Worm (Caenorhabditis elegans) whole organism, young adult: ENCODE results near the gene ftt-2.

Source experiments
- B0019.2 ChIP-seq: fragments of 200-800 bp; sonication (Bioruptor generic); conservative IDR thresholded peaks from 2 replicates; pipeline ENCODE4 v1.3.6; 2022; ENCODE audit warnings: missing genetic modification reagents, missing genetic modification characterization, missing compliant biosample characterization
- B0035.1 ChIP-seq: sonication (generic microtip); optimal IDR thresholded peaks from 2 replicates; lab custom pipeline; 2016; ENCODE audit warnings: missing genetic modification characterization, mild to moderate bottlenecking, missing compliant biosample characterization, missing genotype, missing genetic modification reagents
- C17E4.6 ChIP-seq: fragments of 200-800 bp; sonication (Bioruptor generic); IDR thresholded peaks from 2 replicates; pipeline ENCODE4 v1.3.6; 2022; ENCODE audit warnings: missing genetic modification reagents, missing genetic modification characterization, missing compliant biosample characterization
- F37B4.10 ChIP-seq: fragments of 200-800 bp; sonication (Bioruptor generic); IDR thresholded peaks from 2 replicates; pipeline ENCODE4 v1.3.6; 2022; ENCODE audit warnings: missing genetic modification characterization, missing compliant biosample characterization
- F49E8.2 ChIP-seq: sonication (generic microtip); optimal IDR thresholded peaks from 3 replicates; lab custom pipeline; 2017; ENCODE audit warnings: missing genetic modification characterization, mild to moderate bottlenecking, missing compliant biosample characterization, antibody characterized with exemption, moderate library complexity; ENCODE audit not compliant: insufficient read depth
- F52B5.7 ChIP-seq: sonication (generic microtip); optimal IDR thresholded peaks from 2 replicates; lab custom pipeline; 2016; ENCODE audit warnings: mild to moderate bottlenecking, missing genetic modification characterization, missing compliant biosample characterization
- F57C9.4 ChIP-seq: sonication (generic microtip); optimal IDR thresholded peaks from 2 replicates; lab custom pipeline; 2017; ENCODE audit warnings: mild to moderate bottlenecking, missing genetic modification characterization, missing compliant biosample characterization
- Y53F4B.3 ChIP-seq: fragments of 200-800 bp; sonication (Bioruptor generic); IDR thresholded peaks from 2 replicates; pipeline ENCODE4 v1.3.6; 2022; ENCODE audit warnings: missing genetic modification reagents, missing genetic modification characterization, missing compliant biosample characterization
- Y53G8AR.9 ChIP-seq: fragments of 200-800 bp; sonication (Bioruptor generic); conservative IDR thresholded peaks from 2 replicates; pipeline ENCODE4 v1.3.6; 2022; ENCODE audit warnings: missing genetic modification reagents, missing genetic modification characterization, missing compliant biosample characterization
- Y95B8A.8 ChIP-seq: fragments of 200-800 bp; sonication (Bioruptor generic); IDR thresholded peaks from 2 replicates; pipeline ENCODE4 v1.3.6; 2022; ENCODE audit warnings: missing genetic modification reagents, missing genetic modification characterization, missing compliant biosample characterization
- akir-1 ChIP-seq: fragments of 200-800 bp; sonication (Bioruptor generic); optimal IDR thresholded peaks from 2 replicates; lab custom pipeline; 2018; ENCODE audit warnings: mild to moderate bottlenecking, missing genetic modification characterization, moderate library complexity, missing compliant biosample characterization
- aptf-3 ChIP-seq: fragments of 200-800 bp; sonication (Bioruptor generic); IDR thresholded peaks from 2 replicates; pipeline ENCODE4 v1.3.6; 2022; ENCODE audit warnings: missing genetic modification characterization, missing compliant biosample characterization
- bed-1 ChIP-seq: fragments of 200-800 bp; sonication (Bioruptor generic); IDR thresholded peaks from 2 replicates; pipeline ENCODE4 v1.3.6; 2022; ENCODE audit warnings: missing genetic modification reagents, missing genetic modification characterization, missing compliant biosample characterization
- ccch-3 ChIP-seq: fragments of 200-800 bp; sonication (Bioruptor generic); optimal IDR thresholded peaks from 2 replicates; lab custom pipeline; 2018; ENCODE audit warnings: mild to moderate bottlenecking, missing genetic modification characterization, missing compliant biosample characterization
- cebp-1 ChIP-seq, 2 experiments: fragments of 200-800 bp in 1 of 2; sonication (Bioruptor generic) in 1 of 2; sonication (generic microtip) in 1 of 2; IDR thresholded peaks in 1 of 2; optimal IDR thresholded peaks in 1 of 2; 2 replicates each; pipeline versions ENCODE4 v1.3.6 to Lab custom; 2017 to 2022; ENCODE audit warnings: missing compliant biosample characterization in 2 of 2, missing genetic modification characterization in 2 of 2, mild to moderate bottlenecking in 1 of 2, missing genetic modification reagents in 1 of 2, moderate library complexity in 1 of 2
- ceh-27 ChIP-seq: fragments of 200-800 bp; sonication (Bioruptor generic); optimal IDR thresholded peaks from 2 replicates; lab custom pipeline; 2018; ENCODE audit warnings: mild to moderate bottlenecking, missing genetic modification characterization, moderate library complexity, missing compliant biosample characterization
- ceh-58 ChIP-seq: fragments of 200-800 bp; sonication (Bioruptor generic); IDR thresholded peaks from 2 replicates; pipeline ENCODE4 v1.3.6; 2022; ENCODE audit warnings: missing genetic modification characterization, missing compliant biosample characterization
- chd-7 ChIP-seq: sonication (generic microtip); optimal IDR thresholded peaks from 2 replicates; lab custom pipeline; 2016; ENCODE audit warnings: mild to moderate bottlenecking, missing genetic modification characterization, moderate library complexity, missing compliant biosample characterization
- dpff-1 ChIP-seq: sonication (generic microtip); optimal IDR thresholded peaks from 2 replicates; lab custom pipeline; 2017; ENCODE audit warnings: mild to moderate bottlenecking, missing genetic modification characterization, missing compliant biosample characterization
- dpl-1 ChIP-seq: fragments of 150-350 bp; optimal IDR thresholded peaks from 2 replicates; lab custom pipeline; 2014; ENCODE audit warnings: missing biosample characterization, missing genetic modification reagents, missing genetic modification characterization
- egl-44 ChIP-seq: fragments of 200-800 bp; sonication (Bioruptor generic); IDR thresholded peaks from 2 replicates; pipeline ENCODE4 v1.3.6; 2022; ENCODE audit warnings: missing genetic modification reagents, missing genetic modification characterization, missing compliant biosample characterization
- hrde-1 ChIP-seq: sonication (generic microtip); optimal IDR thresholded peaks from 2 replicates; lab custom pipeline; 2016; ENCODE audit warnings: missing genetic modification characterization, mild to moderate bottlenecking, missing compliant biosample characterization, moderate library complexity, missing genotype, missing genetic modification reagents, borderline replicate concordance
- let-607 ChIP-seq, 2 experiments: fragments of 200-800 bp in 1 of 2; sonication (Bioruptor generic) in 1 of 2; sonication (generic microtip) in 1 of 2; optimal IDR thresholded peaks; 2 replicates each; lab custom pipeline; 2016 to 2018; ENCODE audit warnings: mild to moderate bottlenecking in 2 of 2, missing compliant biosample characterization in 2 of 2, missing genetic modification characterization in 2 of 2, moderate library complexity in 2 of 2, missing genotype in 1 of 2
- lin-35 ChIP-seq, 3 experiments: fragments of 150-350 bp in 2 of 3; sonication (generic microtip) in 1 of 3; optimal IDR thresholded peaks; 2 replicates each; lab custom pipeline; 2014 to 2018; ENCODE audit warnings: missing biosample characterization in 3 of 3, missing genetic modification characterization in 3 of 3, missing genetic modification reagents in 3 of 3
- lin-40 ChIP-seq: sonication (generic microtip); optimal IDR thresholded peaks from 2 replicates; lab custom pipeline; 2016; ENCODE audit warnings: missing genetic modification characterization, mild to moderate bottlenecking, missing compliant biosample characterization, missing genotype, missing genetic modification reagents
- lin-54 ChIP-seq: fragments of 200-800 bp; sonication (Bioruptor generic); optimal IDR thresholded peaks from 2 replicates; lab custom pipeline; 2018; ENCODE audit warnings: mild to moderate bottlenecking, missing genetic modification characterization, missing compliant biosample characterization
- lir-1 ChIP-seq: fragments of 200-800 bp; sonication (Bioruptor generic); conservative IDR thresholded peaks from 2 replicates; pipeline ENCODE4 v1.3.6; 2022; ENCODE audit warnings: missing genetic modification reagents, missing genetic modification characterization, missing compliant biosample characterization
- mel-28 ChIP-seq: sonication (generic microtip); optimal IDR thresholded peaks from 2 replicates; lab custom pipeline; 2016; ENCODE audit warnings: borderline replicate concordance, mild to moderate bottlenecking, missing genetic modification characterization, missing compliant biosample characterization
- mes-4 ChIP-seq: sonication (generic microtip); optimal IDR thresholded peaks from 2 replicates; lab custom pipeline; 2016; ENCODE audit warnings: missing genotype, missing genetic modification characterization, missing compliant biosample characterization
- nhr-120 ChIP-seq: fragments of 200-800 bp; sonication (Bioruptor generic); IDR thresholded peaks from 2 replicates; pipeline ENCODE4 v1.3.6; 2022; ENCODE audit warnings: missing genetic modification characterization, missing compliant biosample characterization
- nhr-27 ChIP-seq: fragments of 200-800 bp; sonication (Bioruptor generic); optimal IDR thresholded peaks from 2 replicates; lab custom pipeline; 2018; ENCODE audit warnings: mild to moderate bottlenecking, missing genetic modification characterization, moderate library complexity, missing compliant biosample characterization
- nhr-80 ChIP-seq: sonication (generic microtip); optimal IDR thresholded peaks from 2 replicates; lab custom pipeline; 2016; ENCODE audit warnings: missing genetic modification characterization, missing compliant biosample characterization
- nhr-90 ChIP-seq: sonication (generic microtip); optimal IDR thresholded peaks from 2 replicates; lab custom pipeline; 2016; ENCODE audit warnings: missing genotype, mild to moderate bottlenecking, missing genetic modification characterization, missing compliant biosample characterization
- rcor-1 ChIP-seq: fragments of 200-800 bp; sonication (Bioruptor generic); IDR thresholded peaks from 2 replicates; pipeline ENCODE4 v1.3.6; 2022; ENCODE audit warnings: missing genetic modification reagents, missing genetic modification characterization, missing compliant biosample characterization
- rec-8 ChIP-seq, 2 experiments: sonication (generic microtip); optimal IDR thresholded peaks; 2 replicates each; lab custom pipeline; 2016; ENCODE audit warnings: mild to moderate bottlenecking in 2 of 2, missing genetic modification characterization in 2 of 2, missing genetic modification reagents in 2 of 2, missing genotype in 2 of 2, missing biosample characterization in 1 of 2, missing compliant biosample characterization in 1 of 2, moderate library complexity in 1 of 2
- rpc-1 ChIP-seq, 2 experiments: fragments of 150-350 bp in 1 of 2; sonication (generic microtip) in 1 of 2; optimal IDR thresholded peaks; 2 replicates each; lab custom pipeline; 2014 to 2018; ENCODE audit warnings: missing biosample characterization in 1 of 2, missing genetic modification characterization in 1 of 2, missing genetic modification reagents in 1 of 2, missing genotype in 1 of 2
- sdz-38 ChIP-seq: sonication (generic microtip); optimal IDR thresholded peaks from 2 replicates; lab custom pipeline; 2016; ENCODE audit warnings: missing genotype, missing genetic modification characterization, missing compliant biosample characterization
- snpc-3.4 ChIP-seq: sonication (generic microtip); optimal IDR thresholded peaks from 2 replicates; lab custom pipeline; 2017; ENCODE audit warnings: missing genetic modification characterization, mild to moderate bottlenecking, missing compliant biosample characterization, antibody characterized with exemption, moderate library complexity, missing genotype, missing genetic modification reagents
- snpc-4 ChIP-seq, 5 experiments: fragments of 150-350 bp in 1 of 5; sonication (generic microtip) in 4 of 5; optimal IDR thresholded peaks; 2 replicates each; lab custom pipeline; 2014 to 2018; ENCODE audit warnings: missing genetic modification characterization in 5 of 5, missing biosample characterization in 3 of 5, antibody characterized with exemption in 2 of 5, mild to moderate bottlenecking in 2 of 5, missing compliant biosample characterization in 2 of 5, missing genotype in 2 of 5, moderate library complexity in 2 of 5, missing genetic modification reagents in 1 of 5
- xnd-1 ChIP-seq: sonication (generic microtip); optimal IDR thresholded peaks from 2 replicates; lab custom pipeline; 2016; ENCODE audit warnings: missing genotype, missing genetic modification reagents, missing genetic modification characterization, missing compliant biosample characterization
- ztf-22 ChIP-seq: fragments of 200-800 bp; sonication (Bioruptor generic); optimal IDR thresholded peaks from 2 replicates; lab custom pipeline; 2018; ENCODE audit warnings: mild to moderate bottlenecking, missing genetic modification characterization, moderate library complexity, missing compliant biosample characterization
- ztf-25 ChIP-seq: fragments of 200-800 bp; sonication (Bioruptor generic); IDR thresholded peaks from 2 replicates; pipeline ENCODE4 v1.3.6; 2022; ENCODE audit warnings: missing genetic modification reagents, missing genetic modification characterization, missing compliant biosample characterization
- ztf-26 ChIP-seq: sonication (generic microtip); optimal IDR thresholded peaks from 2 replicates; lab custom pipeline; 2017; ENCODE audit warnings: missing genetic modification characterization, missing compliant biosample characterization
- ztf-6 ChIP-seq: fragments of 200-800 bp; sonication (Bioruptor generic); IDR thresholded peaks from 2 replicates; pipeline ENCODE4 v1.3.6; 2022; ENCODE audit warnings: missing genetic modification reagents, missing genetic modification characterization, missing compliant biosample characterization

The ftt-2 gene

ce11 chrX:11605766-11606490, 709 bp upstream of the ftt-2 start (continued):
- TF ChIP-seq nhr-120 (no peak), Y53G8AR.9 (peak; percentile 89; the same call in 1 of the 2 replicates), ceh-27 (GFP tag; lab: Kevin White, UChicago) (peak; percentile 40), snpc-4 (GFP tag; optimal IDR thresholded peaks at IDR 0.05; lab: Kevin White, UChicago) (peak; percentile 62), snpc-4 (tag; optimal IDR thresholded peaks at IDR 0.05; lab: Kevin White, UChicago) (peak in 2 of 4 experiments; percentile 81 to 82), mel-28 (tag; lab: Kevin White, UChicago) (peak; percentile 72), ztf-26 (peak; percentile 99), F52B5.7 (tag; lab: Kevin White, UChicago) (peak; percentile 82), lin-40 (peak; percentile 98), akir-1 (GFP tag; lab: Kevin White, UChicago) (no peak), dpff-1 (tag; lab: Kevin White, UChicago) (peak; percentile 98), F37B4.10 (0 out of 2 replicates have a peak, but pooled peaks have one; percentile 35), chd-7 (peak; percentile 97), C17E4.6 (GFP tag; lab: Robert Waterston, UW) (peak; percentile 40; the same call in 1 of the 2 replicates), xnd-1 (tag; lab: Kevin White, UChicago) (no peak), let-607 (tag; optimal IDR thresholded peaks at IDR 0.05; lab: Kevin White, UChicago) (peak; percentile 86 to 87), ceh-58 (GFP tag; lab: Robert Waterston, UW) (no peak), nhr-80 (peak; percentile 95), rec-8 (tag; optimal IDR thresholded peaks at IDR 0.05; lab: Kevin White, UChicago) (no peak), mes-4 (tag; lab: Kevin White, UChicago) (no peak), dpl-1 (peak; percentile 41), cebp-1 (GFP tag; IDR thresholded peaks at IDR 0.05; lab: Robert Waterston, UW) (peak; percentile 100), cebp-1 (tag; optimal IDR thresholded peaks at IDR 0.05; lab: Kevin White, UChicago) (peak; percentile 100), nhr-27 (no peak), lir-1 (GFP tag; lab: Robert Waterston, UW) (peak; percentile 55), Y53F4B.3 (GFP tag; lab: Robert Waterston, UW) (no peak), B0035.1 (peak; percentile 92), lin-35 (GFP tag; optimal IDR thresholded peaks at IDR 0.05; lab: Kevin White, UChicago) (peak in 2 of 3 experiments; percentile 62 to 75), hrde-1 (tag; lab: Kevin White, UChicago) (no peak), lin-54 (GFP tag; lab: Kevin White, UChicago) (peak; percentile 75), ztf-22 (peak; percentile 74), B0019.2 (no peak), rpc-1 (optimal IDR thresholded peaks at IDR 0.05; lab: Kevin White, UChicago) (no peak), rpc-1 (tag; optimal IDR thresholded peaks at IDR 0.05; lab: Kevin White, UChicago) (no peak), F57C9.4 (tag; lab: Kevin White, UChicago) (peak; percentile 77), F49E8.2 (no peak), ztf-6 (GFP tag; lab: Robert Waterston, UW) (peak; percentile 82), Y95B8A.8 (GFP tag; lab: Robert Waterston, UW) (peak; percentile 59), nhr-90 (tag; lab: Kevin White, UChicago) (peak; percentile 97), egl-44 (GFP tag; lab: Robert Waterston, UW) (no peak), ztf-25 (GFP tag; lab: Robert Waterston, UW) (peak; percentile 58; the same call in 1 of the 2 replicates), bed-1 (GFP tag; lab: Robert Waterston, UW) (no peak), rcor-1 (GFP tag; lab: Robert Waterston, UW) (no peak), ccch-3 (GFP tag; lab: Kevin White, UChicago) (no peak), snpc-3.4 (tag; lab: Kevin White, UChicago) (no peak), aptf-3 (GFP tag; lab: Robert Waterston, UW) (no peak), sdz-38 (tag; lab: Kevin White, UChicago) (no peak)
